Fruit fly (Drosophila melanogaster): ENCODE results near the gene CG13807.

Gene CG13807

DNA sequence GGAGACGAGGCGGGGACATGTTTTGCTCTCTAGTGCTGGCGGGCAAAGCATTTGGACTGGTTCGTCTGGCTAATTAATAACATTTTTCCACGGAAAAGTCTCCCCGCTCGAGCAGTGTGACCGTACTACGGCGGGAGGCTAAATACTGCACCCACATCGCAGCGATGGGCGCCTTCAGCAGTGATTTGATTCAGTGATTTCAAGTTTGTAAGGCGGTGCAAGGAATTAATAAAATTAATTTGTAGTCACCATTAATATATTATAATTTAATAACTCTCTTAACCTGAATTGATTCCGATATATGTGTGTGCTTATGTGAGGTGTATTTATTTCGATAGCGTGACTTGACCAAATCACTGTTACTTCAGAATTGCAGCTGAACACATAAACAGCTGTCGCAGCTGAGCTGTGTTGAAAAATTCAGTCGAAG, at the start of gene CG13807, which contains the start of gene oxt (continued):
- TF ChIP-seq sens-2 (GFP tag; IDR thresholded peaks at IDR 0.05) = peak; percentile 84
- TF ChIP-seq dmrt11E (tag; optimal IDR thresholded peaks at IDR 0.05) = peak; percentile 82
- peak; percentile 78 for TF ChIP-seq ATbp (GFP tag; optimal IDR thresholded peaks at IDR 0.05)
- TF ChIP-seq Dp (GFP tag; optimal IDR thresholded peaks at IDR 0.05) = peak; percentile 23
- no peak for TF ChIP-seq usp (GFP tag; optimal IDR thresholded peaks at IDR 0.05)
- TF ChIP-seq chm (GFP tag; IDR thresholded peaks at IDR 0.05) = peak; percentile 81
- no peak for TF ChIP-seq luna (GFP tag; optimal IDR thresholded peaks at IDR 0.05)
- no peak for TF ChIP-seq D (optimal IDR thresholded peaks at IDR 0.05)
- TF ChIP-seq D (GFP tag; optimal IDR thresholded peaks at IDR 0.05) = peak; percentile 71
- TF ChIP-seq CG11456 (GFP tag; IDR thresholded peaks at IDR 0.05) = peak; percentile 92
- TF ChIP-seq NC2α (GFP tag; optimal IDR thresholded peaks at IDR 0.05) = no peak
- no peak for TF ChIP-seq sna (GFP tag; IDR thresholded peaks at IDR 0.05; ENCODE audit: partially characterized antibody)
- TF ChIP-seq sens (GFP tag) = peak; percentile 96
- TF ChIP-seq lbe (GFP tag; optimal IDR thresholded peaks at IDR 0.05) = no peak
- TF ChIP-seq dysf (GFP tag; IDR thresholded peaks at IDR 0.05) = peak; percentile 93
- peak; percentile 79 for TF ChIP-seq CG43689 (GFP tag; IDR thresholded peaks at IDR 0.05)
- TF ChIP-seq Neu2 (GFP tag; optimal IDR thresholded peaks at IDR 0.05; ENCODE audit: borderline replicate concordance) = no peak
- TF ChIP-seq Poxn (GFP tag; IDR thresholded peaks at IDR 0.05) = peak; percentile 57; the same call in 1 of the 2 replicates
- TF ChIP-seq ranshi (GFP tag; IDR thresholded peaks at IDR 0.05) = peak; percentile 91
- TF ChIP-seq Lim3 (GFP tag; IDR thresholded peaks at IDR 0.05) = peak; percentile 42; the same call in 1 of the 2 replicates
- TF ChIP-seq CG10209 (GFP tag; optimal IDR thresholded peaks at IDR 0.05) = peak; percentile 87
- TF ChIP-seq lmd (GFP tag; IDR thresholded peaks at IDR 0.05) = peak; percentile 91
- peak; percentile 71 for TF ChIP-seq Adf1 (GFP tag; IDR thresholded peaks at IDR 0.05)
- TF ChIP-seq pfk (GFP tag; optimal IDR thresholded peaks at IDR 0.05) = no peak
- 0 out of 2 replicates have a peak, but pooled peaks have one; percentile 12 for TF ChIP-seq inv (GFP tag; IDR thresholded peaks at IDR 0.05; ENCODE audit: partially characterized antibody)
- no peak for TF ChIP-seq hth (optimal IDR thresholded peaks at IDR 0.05)
- peak; percentile 60 for TF ChIP-seq gcm2 (GFP tag; optimal IDR thresholded peaks at IDR 0.05)
- no peak for TF ChIP-seq hb (GFP tag; IDR thresholded peaks at IDR 0.05; ENCODE audit: partially characterized antibody)
- TF ChIP-seq BtbVII (GFP tag; optimal IDR thresholded peaks at IDR 0.05) = peak; percentile 51
- peak; percentile 77 for TF ChIP-seq CG16779 (GFP tag; IDR thresholded peaks at IDR 0.05)
- TF ChIP-seq Lhr (GFP tag; optimal IDR thresholded peaks at IDR 0.05) = peak; percentile 80
- no peak for TF ChIP-seq zen2 (GFP tag; IDR thresholded peaks at IDR 0.05; ENCODE audit: partially characterized antibody)
- TF ChIP-seq Xrp1 (GFP tag; IDR thresholded peaks at IDR 0.05) = peak; percentile 93
- TF ChIP-seq gce (GFP tag; IDR thresholded peaks at IDR 0.05) = peak; percentile 68; the same call in 2 of the 3 replicates
- TF ChIP-seq CG6175 (GFP tag; IDR thresholded peaks at IDR 0.05) = peak; percentile 81
- TF ChIP-seq en (GFP tag; optimal IDR thresholded peaks at IDR 0.05) = peak; percentile 15
- TF ChIP-seq Dll (GFP tag; IDR thresholded peaks at IDR 0.05; ENCODE audit: partially characterized antibody) = 0 out of 4 replicates have a peak, but pooled peaks have one; percentile 41
- peak; percentile 73 for TF ChIP-seq pum (GFP tag; optimal IDR thresholded peaks at IDR 0.05)
- TF ChIP-seq Sry-β (GFP tag; optimal IDR thresholded peaks at IDR 0.05) = peak; percentile 63
- peak; percentile 88 for TF ChIP-seq twi (tag; optimal IDR thresholded peaks at IDR 0.05)
- peak; percentile 70 for TF ChIP-seq otp (GFP tag; IDR thresholded peaks at IDR 0.05)
- peak; percentile 67; the same call in 1 of the 2 replicates for TF ChIP-seq toy (GFP tag; IDR thresholded peaks at IDR 0.05)
- peak; percentile 89 for TF ChIP-seq grau (tag; optimal IDR thresholded peaks at IDR 0.05)
- TF ChIP-seq croc (GFP tag; conservative IDR thresholded peaks at IDR 0.05) = peak; percentile 84
- peak; percentile 92 for TF ChIP-seq phol (tag; optimal IDR thresholded peaks at IDR 0.05)
- TF ChIP-seq Ptx1 (GFP tag; IDR thresholded peaks at IDR 0.05) = peak; percentile 92
- 0 out of 2 replicates have a peak, but pooled peaks have one; percentile 19 for TF ChIP-seq Dip2 (GFP tag; IDR thresholded peaks at IDR 0.05)
- TF ChIP-seq CG18476 (GFP tag; optimal IDR thresholded peaks at IDR 0.05) = peak; percentile 56
- peak; percentile 86 for TF ChIP-seq Ssrp (tag; optimal IDR thresholded peaks at IDR 0.05)
- no peak for TF ChIP-seq CG3838 (GFP tag; optimal IDR thresholded peaks at IDR 0.05)
- TF ChIP-seq CG12071 (GFP tag; optimal IDR thresholded peaks at IDR 0.05) = peak; percentile 70

All from whole organism, embryonic.